Fruit fly (Drosophila melanogaster) whole organism, prepupa: ENCODE measurements around the gene dind.

Experiments used
- CG15336 ChIP-seq: fragments of 200-800 bp; sonication (Bioruptor generic); IDR thresholded peaks from 2 replicates; pipeline ENCODE4 v1.3.6; 2022; ENCODE audit warnings: missing biosample characterization, missing genetic modification characterization
- CG6276 ChIP-seq: fragments of 200-800 bp; sonication (Bioruptor generic); optimal IDR thresholded peaks from 2 replicates; lab custom pipeline; 2017; ENCODE audit warnings: missing biosample characterization, mild to moderate bottlenecking, missing genetic modification characterization
- CG7368 ChIP-seq: fragments of 200-800 bp; sonication (Bioruptor generic); optimal IDR thresholded peaks from 3 replicates; lab custom pipeline; 2016; ENCODE audit warnings: missing biosample characterization, missing genetic modification characterization
- CG8319 ChIP-seq: fragments of 200-800 bp; sonication (Bioruptor generic); optimal IDR thresholded peaks from 3 replicates; lab custom pipeline; 2016; ENCODE audit warnings: missing biosample characterization, missing genetic modification characterization
- Gug ChIP-seq: fragments of 200-800 bp; sonication (Bioruptor generic); IDR thresholded peaks from 2 replicates; pipeline ENCODE4 v1.3.6; 2022; ENCODE audit warnings: missing biosample characterization, missing genetic modification characterization
- Sox15 ChIP-seq: fragments of 200-800 bp; sonication (Bioruptor generic); optimal IDR thresholded peaks from 3 replicates; lab custom pipeline; 2016; ENCODE audit warnings: missing biosample characterization, missing genetic modification characterization

DNA sequence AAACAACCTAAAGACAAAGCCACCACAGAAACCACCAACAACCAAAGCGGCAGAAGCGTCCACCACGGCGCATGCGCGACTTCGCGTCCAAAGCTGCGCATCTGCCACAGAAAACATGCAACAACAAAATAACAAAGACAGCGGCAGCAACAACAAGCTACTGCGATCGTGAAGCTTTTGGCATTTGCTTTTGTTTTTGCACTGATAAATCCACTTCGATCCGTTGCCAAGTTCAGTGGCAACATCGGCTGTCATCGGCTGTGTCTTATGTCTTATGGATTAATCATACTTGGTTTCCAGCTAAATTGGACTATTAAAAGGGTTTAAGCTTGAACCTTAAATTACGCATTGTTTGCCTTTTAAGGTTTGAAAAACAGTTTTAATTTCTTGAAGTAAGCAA is 15.3 kb upstream of the dind start, which contains the start of gene Muc91C:
- TF ChIP-seq CG8319: no peak
- no peak for TF ChIP-seq Gug (GFP tag; lab: Robert Waterston, UW)
- TF ChIP-seq Sox15 (GFP tag; lab: Kevin White, UChicago): no peak
- TF ChIP-seq CG7368 (GFP tag; lab: Kevin White, UChicago): no peak
- no peak for TF ChIP-seq CG15336 (GFP tag; lab: Robert Waterston, UW)
- no peak for TF ChIP-seq CG6276 (GFP tag; lab: Kevin White, UChicago)
